Fruit fly (Drosophila melanogaster) whole organism, embryonic: ENCODE results near the gene CG10510.

Experiments
- Asciz ChIP-seq: fragments of 200-800 bp; sonication (Bioruptor generic); optimal IDR thresholded peaks from 2 replicates; lab custom pipeline; 2017; ENCODE audit warnings: missing biosample characterization, mild to moderate bottlenecking, missing genetic modification characterization, missing genetic modification reagents
- Atf3 ChIP-seq: fragments of 200-800 bp; sonication (Bioruptor generic); optimal IDR thresholded peaks from 3 replicates; lab custom pipeline; 2016; ENCODE audit warnings: missing biosample characterization, missing genetic modification characterization
- C15 ChIP-seq: fragments of 200-800 bp; sonication (Bioruptor generic); IDR thresholded peaks from 3 replicates; pipeline ENCODE4 v1.3.6; 2022; ENCODE audit warnings: missing biosample characterization, missing genetic modification characterization
- CG1024 ChIP-seq: fragments of 200-800 bp; sonication (Bioruptor generic); IDR thresholded peaks from 2 replicates; pipeline ENCODE4 v1.3.6; 2022; ENCODE audit warnings: missing biosample characterization, missing genetic modification characterization
- CG10366 ChIP-seq: fragments of 200-800 bp; sonication (Bioruptor generic); IDR thresholded peaks from 2 replicates; pipeline ENCODE4 v1.3.6; 2022; ENCODE audit warnings: missing biosample characterization, missing genetic modification characterization
- CG12744 ChIP-seq: fragments of 200-800 bp; sonication (Bioruptor generic); optimal IDR thresholded peaks from 2 replicates; lab custom pipeline; 2016; ENCODE audit warnings: missing biosample characterization, missing genetic modification characterization
- CG13624 ChIP-seq: fragments of 200-800 bp; sonication (Bioruptor generic); optimal IDR thresholded peaks from 2 replicates; lab custom pipeline; 2016; ENCODE audit warnings: missing biosample characterization, missing genetic modification characterization
- CG14965 ChIP-seq: fragments of 200-800 bp; sonication (Bioruptor generic); optimal IDR thresholded peaks from 2 replicates; lab custom pipeline; 2016; ENCODE audit warnings: missing biosample characterization, missing genetic modification characterization, borderline replicate concordance
- CG15479 ChIP-seq: fragments of 200-800 bp; sonication (Bioruptor generic); optimal IDR thresholded peaks from 3 replicates; lab custom pipeline; 2019; ENCODE audit warnings: missing biosample characterization, mild to moderate bottlenecking, missing genetic modification characterization, moderate library complexity
- CG15601 ChIP-seq: fragments of 200-800 bp; sonication (Bioruptor generic); optimal IDR thresholded peaks from 3 replicates; lab custom pipeline; 2019; ENCODE audit warnings: missing biosample characterization, mild to moderate bottlenecking, missing genetic modification characterization, moderate library complexity
- CG17359 ChIP-seq: fragments of 200-800 bp; sonication (Bioruptor generic); optimal IDR thresholded peaks from 3 replicates; lab custom pipeline; 2018; ENCODE audit warnings: missing biosample characterization, mild to moderate bottlenecking, missing genetic modification characterization, moderate library complexity
- CG17385 ChIP-seq: fragments of 200-800 bp; sonication (Bioruptor generic); optimal IDR thresholded peaks from 3 replicates; lab custom pipeline; 2018; ENCODE audit warnings: missing biosample characterization, mild to moderate bottlenecking, missing genetic modification characterization
- CG18619 ChIP-seq: fragments of 200-800 bp; sonication (Bioruptor generic); optimal IDR thresholded peaks from 3 replicates; lab custom pipeline; 2017; ENCODE audit warnings: missing biosample characterization, mild to moderate bottlenecking, missing genetic modification characterization
- CG18764 ChIP-seq: fragments of 200-800 bp; sonication (Bioruptor generic); optimal IDR thresholded peaks from 3 replicates; lab custom pipeline; 2016; ENCODE audit warnings: missing biosample characterization, missing genetic modification characterization
- CG30403 ChIP-seq: fragments of 200-800 bp; sonication (Bioruptor generic); optimal IDR thresholded peaks from 3 replicates; lab custom pipeline; 2016; ENCODE audit warnings: missing biosample characterization, missing genetic modification characterization
- CG3163 ChIP-seq: fragments of 200-800 bp; sonication (Bioruptor generic); optimal IDR thresholded peaks from 3 replicates; lab custom pipeline; 2016; ENCODE audit warnings: missing biosample characterization, missing genetic modification characterization
- CG4404 ChIP-seq: fragments of 200-800 bp; sonication (Bioruptor generic); IDR thresholded peaks from 2 replicates; pipeline ENCODE4 v1.3.6; 2022; ENCODE audit warnings: missing biosample characterization, missing genetic modification characterization
- CG4730 ChIP-seq: fragments of 200-800 bp; sonication (Bioruptor generic); IDR thresholded peaks from 2 replicates; pipeline ENCODE4 v1.3.6; 2022; ENCODE audit warnings: missing biosample characterization, missing genetic modification characterization
- CG7271 ChIP-seq: fragments of 200-800 bp; sonication (Bioruptor generic); optimal IDR thresholded peaks from 2 replicates; lab custom pipeline; 2018; ENCODE audit warnings: missing biosample characterization, mild to moderate bottlenecking, missing genetic modification characterization, moderate library complexity
- CG7839 ChIP-seq: fragments of 200-800 bp; sonication (Bioruptor generic); optimal IDR thresholded peaks from 3 replicates; lab custom pipeline; 2018; ENCODE audit warnings: missing biosample characterization, mild to moderate bottlenecking, missing genetic modification characterization, moderate library complexity
- CG8924 ChIP-seq: fragments of 200-800 bp; optimal IDR thresholded peaks from 3 replicates; lab custom pipeline; 2019; ENCODE audit warnings: missing biosample characterization, mild to moderate bottlenecking, missing genetic modification characterization, moderate library complexity
- CG9876 ChIP-seq: fragments of 200-800 bp; sonication (Bioruptor generic); optimal IDR thresholded peaks from 2 replicates; lab custom pipeline; 2016; ENCODE audit warnings: missing biosample characterization, missing genetic modification characterization
- Camta ChIP-seq: fragments of 200-800 bp; sonication (Bioruptor generic); optimal IDR thresholded peaks from 2 replicates; lab custom pipeline; 2016; ENCODE audit warnings: missing biosample characterization, missing genetic modification characterization
- D19A ChIP-seq: fragments of 200-800 bp; optimal IDR thresholded peaks from 3 replicates; lab custom pipeline; 2019; ENCODE audit warnings: missing biosample characterization, mild to moderate bottlenecking, missing genetic modification characterization, moderate library complexity
- Eip74EF ChIP-seq, 2 experiments: fragments of 200-800 bp in 1 of 2; fragments of >200 bp in 1 of 2; sonication (Bioruptor generic) in 1 of 2; optimal IDR thresholded peaks; 2 replicates each; lab custom pipeline; 2017 to 2019; ENCODE audit warnings: missing biosample characterization in 2 of 2, missing genetic modification characterization in 2 of 2, mild to moderate bottlenecking in 1 of 2, moderate library complexity in 1 of 2
- HHEX ChIP-seq: fragments of 200-800 bp; sonication (Bioruptor generic); optimal IDR thresholded peaks from 3 replicates; lab custom pipeline; 2017; ENCODE audit warnings: missing biosample characterization, mild to moderate bottlenecking, missing genetic modification characterization, missing genetic modification reagents
- NFAT ChIP-seq: fragments of 200-800 bp; sonication (Bioruptor generic); IDR thresholded peaks from 2 replicates; pipeline ENCODE4 v1.3.6; 2022; ENCODE audit warnings: missing biosample characterization, missing genetic modification characterization
- Sry-β ChIP-seq: fragments of 200-800 bp; sonication (Bioruptor generic); optimal IDR thresholded peaks from 2 replicates; lab custom pipeline; 2018; ENCODE audit warnings: missing biosample characterization, mild to moderate bottlenecking, missing genetic modification characterization, moderate library complexity
- ab ChIP-seq: fragments of 200-800 bp; sonication (Bioruptor generic); optimal IDR thresholded peaks from 2 replicates; lab custom pipeline; 2016; ENCODE audit warnings: missing biosample characterization, missing genetic modification characterization
- abd-A ChIP-seq: fragments of 200-800 bp; sonication (Bioruptor generic); optimal IDR thresholded peaks from 3 replicates; lab custom pipeline; 2019; ENCODE audit warnings: missing biosample characterization, mild to moderate bottlenecking, missing genetic modification characterization, moderate library complexity
- bigmax ChIP-seq: fragments of 200-800 bp; sonication (Bioruptor generic); optimal IDR thresholded peaks from 2 replicates; lab custom pipeline; 2018; ENCODE audit warnings: missing biosample characterization, mild to moderate bottlenecking, missing genetic modification characterization
- chn ChIP-seq: fragments of 200-800 bp; sonication (Bioruptor generic); optimal IDR thresholded peaks from 2 replicates; lab custom pipeline; 2016; ENCODE audit warnings: missing biosample characterization, missing genetic modification characterization
- cwo ChIP-seq: fragments of 200-800 bp; sonication (Bioruptor generic); optimal IDR thresholded peaks from 3 replicates; lab custom pipeline; 2017; ENCODE audit warnings: missing biosample characterization, missing genetic modification characterization, mild to moderate bottlenecking, moderate library complexity, missing genetic modification reagents
- ftz-f1 ChIP-seq: fragments of 200-800 bp; sonication (Bioruptor generic); optimal IDR thresholded peaks from 2 replicates; lab custom pipeline; 2016; ENCODE audit warnings: missing biosample characterization, missing genetic modification characterization
- gce ChIP-seq: fragments of 200-800 bp; sonication (Bioruptor generic); IDR thresholded peaks from 3 replicates; pipeline ENCODE4 v1.3.6; 2022; ENCODE audit warnings: missing biosample characterization, missing genetic modification characterization
- kah ChIP-seq: fragments of 200-800 bp; sonication (Bioruptor generic); optimal IDR thresholded peaks from 2 replicates; lab custom pipeline; 2018; ENCODE audit warnings: missing biosample characterization, mild to moderate bottlenecking, missing genetic modification characterization
- lab ChIP-seq: fragments of 200-800 bp; sonication (Bioruptor generic); optimal IDR thresholded peaks from 3 replicates; lab custom pipeline; 2017; ENCODE audit warnings: missing biosample characterization, missing genetic modification characterization, mild to moderate bottlenecking, moderate library complexity, missing genetic modification reagents
- lmd ChIP-seq: fragments of 200-800 bp; sonication (Bioruptor generic); IDR thresholded peaks from 2 replicates; pipeline ENCODE4 v1.3.6; 2022; ENCODE audit warnings: missing biosample characterization, missing genetic modification characterization
- nom ChIP-seq: fragments of 200-800 bp; sonication (Bioruptor generic); optimal IDR thresholded peaks from 2 replicates; lab custom pipeline; 2017; ENCODE audit warnings: missing biosample characterization, missing genetic modification characterization, mild to moderate bottlenecking, moderate library complexity, missing genetic modification reagents
- oc ChIP-seq: fragments of 200-800 bp; sonication (Bioruptor generic); optimal IDR thresholded peaks from 2 replicates; lab custom pipeline; 2018; ENCODE audit warnings: missing biosample characterization, mild to moderate bottlenecking, missing genetic modification characterization, moderate library complexity
- onecut ChIP-seq: fragments of 200-800 bp; sonication (Bioruptor generic); IDR thresholded peaks from 2 replicates; pipeline ENCODE4 v1.3.6; 2022; ENCODE audit warnings: missing biosample characterization, missing genetic modification characterization
- peb ChIP-seq: fragments of 200-800 bp; sonication (Bioruptor generic); IDR thresholded peaks from 2 replicates; pipeline ENCODE4 v1.3.6; 2022; ENCODE audit warnings: missing biosample characterization, missing genetic modification characterization
- phol ChIP-seq: fragments of 200-800 bp; sonication (Bioruptor generic); optimal IDR thresholded peaks from 3 replicates; lab custom pipeline; 2018; ENCODE audit warnings: missing biosample characterization, mild to moderate bottlenecking, missing genetic modification characterization, moderate library complexity
- pum ChIP-seq: fragments of 200-800 bp; sonication (Bioruptor generic); optimal IDR thresholded peaks from 2 replicates; lab custom pipeline; 2016; ENCODE audit warnings: missing biosample characterization, missing genetic modification characterization
- sens-2 ChIP-seq: fragments of 200-800 bp; sonication (Bioruptor generic); IDR thresholded peaks from 2 replicates; pipeline ENCODE4 v1.3.6; 2022; ENCODE audit warnings: missing biosample characterization, missing genetic modification characterization
- sima ChIP-seq: fragments of 200-800 bp; sonication (Bioruptor generic); optimal IDR thresholded peaks from 2 replicates; lab custom pipeline; 2016; ENCODE audit warnings: missing biosample characterization, missing genetic modification characterization
- tna ChIP-seq: fragments of 200-800 bp; sonication (Bioruptor generic); IDR thresholded peaks from 2 replicates; pipeline ENCODE4 v1.3.6; 2022; ENCODE audit warnings: missing biosample characterization, missing genetic modification characterization; ENCODE audit not compliant: partially characterized antibody
- tup ChIP-seq: fragments of 200-800 bp; sonication (Bioruptor generic); optimal IDR thresholded peaks from 2 replicates; lab custom pipeline; 2016; ENCODE audit warnings: missing biosample characterization, mild to moderate bottlenecking, missing genetic modification characterization, moderate library complexity
- zfh2 ChIP-seq: fragments of 200-800 bp; sonication (Bioruptor generic); optimal IDR thresholded peaks from 2 replicates; lab custom pipeline; 2016; ENCODE audit warnings: missing biosample characterization, missing genetic modification characterization

Gene CG10510

dm6 chr3L:21172527-21173253, 37.2 kb downstream of the CG10510 start, which contains the start of the genes chb and AsnS (continued):
- TF ChIP-seq lmd (peak; percentile 92), NFAT (peak; percentile 85), tna (GFP tag; lab: Robert Waterston, UW) (no peak), sima (GFP tag; lab: Kevin White, UChicago) (peak; percentile 27), CG12744 (peak; percentile 17), bigmax (GFP tag; lab: Kevin White, UChicago) (no peak), CG18619 (GFP tag; lab: Kevin White, UChicago) (peak; percentile 85), Sry-β (GFP tag; lab: Kevin White, UChicago) (no peak), abd-A (tag; lab: Kevin White, UChicago) (no peak), CG30403 (peak; percentile 89), Asciz (peak; percentile 91), CG13624 (peak; percentile 79), CG10366 (GFP tag; lab: Robert Waterston, UW) (peak; percentile 90), tup (peak; percentile 32), CG7839 (tag; lab: Kevin White, UChicago) (peak; percentile 93), D19A (tag; lab: Kevin White, UChicago) (peak; percentile 99), CG15479 (GFP tag; lab: Kevin White, UChicago) (no peak), CG9876 (GFP tag; lab: Kevin White, UChicago) (peak; percentile 20), CG17385 (GFP tag; lab: Kevin White, UChicago) (peak; percentile 89), kah (GFP tag; lab: Kevin White, UChicago) (no peak), CG14965 (GFP tag; lab: Kevin White, UChicago) (no peak), nom (GFP tag; lab: Kevin White, UChicago) (peak; percentile 6), phol (tag; lab: Kevin White, UChicago) (peak; percentile 91), onecut (GFP tag; lab: Robert Waterston, UW) (peak; percentile 80), CG4730 (GFP tag; lab: Robert Waterston, UW) (peak; percentile 93), zfh2 (GFP tag; lab: Kevin White, UChicago) (peak; percentile 52), oc (tag; lab: Kevin White, UChicago) (peak; percentile 92), ab (GFP tag; lab: Kevin White, UChicago) (no peak), ftz-f1 (GFP tag; lab: Kevin White, UChicago) (no peak), CG8924 (tag; lab: Kevin White, UChicago) (peak; percentile 94), CG15601 (tag; lab: Kevin White, UChicago) (peak; percentile 51), CG4404 (GFP tag; lab: Robert Waterston, UW) (peak; percentile 70), Atf3 (GFP tag; lab: Kevin White, UChicago) (peak; percentile 51), HHEX (peak; percentile 83), cwo (peak; percentile 77), gce (GFP tag; lab: Robert Waterston, UW) (peak; percentile 87), C15 (peak; percentile 91), CG3163 (GFP tag; lab: Kevin White, UChicago) (no peak), CG1024 (GFP tag; lab: Robert Waterston, UW) (peak; percentile 81), peb (GFP tag; lab: Robert Waterston, UW) (peak; percentile 87), CG7271 (tag; lab: Kevin White, UChicago) (peak; percentile 70), chn (GFP tag; lab: Kevin White, UChicago) (peak; percentile 66), CG17359 (tag; lab: Kevin White, UChicago) (peak; percentile 96), Camta (GFP tag; lab: Kevin White, UChicago) (peak; percentile 81), CG18764 (GFP tag; lab: Kevin White, UChicago) (peak; percentile 68), sens-2 (GFP tag; lab: Robert Waterston, UW) (peak; percentile 66), pum (GFP tag; lab: Kevin White, UChicago) (peak; percentile 61), Eip74EF (GFP tag; optimal IDR thresholded peaks at IDR 0.05; lab: Kevin White, UChicago) (peak in 1 of 2 experiments; percentile 85), lab (GFP tag; lab: Kevin White, UChicago) (peak; percentile 92)
